Fruit fly (Drosophila melanogaster) whole organism, larva: Measurements from ENCODE around the gene poe.
A peak's percentile ranks its signal among the peaks of the same experiment; 100 is the strongest.

ENCODE experiments used
- noc ChIP-seq: fragments of 200-800 bp; sonication (Bioruptor generic); optimal IDR thresholded peaks from 3 replicates; lab custom pipeline; 2019; ENCODE audit warnings: missing biosample characterization, mild to moderate bottlenecking, missing genetic modification characterization, moderate library complexity

Gene poe

dm6 chr2L:8094058-8094825, 22.8 kb upstream of the poe start:
- TF ChIP-seq noc: no peak

dm6 chr2L:8093182-8093941, 21.9 kb upstream of the poe start:
- TF ChIP-seq noc: no peak

dm6 chr2L:8091908-8092307, 20.5 kb upstream of the poe start:
- TF ChIP-seq noc: no peak

dm6 chr2L:8091429-8091828, 20.0 kb upstream of the poe start:
- TF ChIP-seq noc: no peak

dm6 chr2L:8088025-8088789, 16.8 kb upstream of the poe start:
- TF ChIP-seq noc: peak; percentile 72

DNA sequence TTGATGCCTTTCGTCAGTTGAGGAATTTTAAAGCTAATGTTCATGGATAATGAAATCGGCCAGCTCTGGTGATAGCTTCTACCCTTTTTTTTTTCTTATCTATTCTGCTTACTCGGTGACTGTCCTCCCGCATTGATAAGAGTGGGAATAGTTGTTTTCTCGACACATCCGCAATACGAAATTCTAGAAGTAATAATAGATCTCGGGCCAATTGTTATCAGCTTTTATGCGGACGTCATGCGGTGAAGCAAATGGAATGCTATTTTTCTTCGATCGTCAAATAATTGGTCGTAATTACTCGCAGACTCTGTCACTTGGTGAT, 16.0 kb upstream of the poe start:
- no peak for TF ChIP-seq noc

DNA sequence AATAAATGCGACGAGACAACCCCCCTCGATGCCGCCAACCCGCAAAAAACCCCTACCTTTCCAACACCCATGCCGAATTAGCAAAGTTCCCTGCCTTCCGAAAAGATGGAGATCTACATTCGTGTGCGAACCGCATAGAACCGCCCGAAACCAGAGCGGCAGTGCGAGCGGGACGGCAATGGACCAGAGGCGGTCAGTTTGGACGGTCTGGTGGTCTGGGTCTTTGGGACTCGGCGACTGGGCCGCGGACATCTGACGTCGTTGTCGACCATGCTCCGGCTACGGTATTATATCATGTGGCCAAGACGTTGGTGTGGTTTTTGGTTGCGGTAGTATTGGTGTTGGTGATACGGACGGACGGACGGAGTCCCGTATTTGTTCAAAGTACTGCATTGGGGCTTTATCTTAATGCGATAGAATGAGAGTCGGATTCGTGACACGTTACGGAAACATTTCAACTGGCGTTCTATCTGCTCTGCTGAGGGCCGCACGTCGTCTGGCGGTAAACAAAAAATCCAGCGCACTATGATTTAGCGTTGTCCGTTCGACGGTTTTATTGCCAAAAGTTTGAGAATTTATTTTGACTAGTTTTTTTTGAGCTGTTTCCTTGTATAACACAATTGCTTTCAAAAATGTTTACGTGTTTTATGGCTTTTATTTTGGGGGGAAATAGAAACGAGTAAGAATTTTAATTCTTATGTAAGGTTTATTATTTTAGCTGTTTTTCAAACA, 15.5 kb upstream of the poe start:
- TF ChIP-seq noc: peak; percentile 89

DNA sequence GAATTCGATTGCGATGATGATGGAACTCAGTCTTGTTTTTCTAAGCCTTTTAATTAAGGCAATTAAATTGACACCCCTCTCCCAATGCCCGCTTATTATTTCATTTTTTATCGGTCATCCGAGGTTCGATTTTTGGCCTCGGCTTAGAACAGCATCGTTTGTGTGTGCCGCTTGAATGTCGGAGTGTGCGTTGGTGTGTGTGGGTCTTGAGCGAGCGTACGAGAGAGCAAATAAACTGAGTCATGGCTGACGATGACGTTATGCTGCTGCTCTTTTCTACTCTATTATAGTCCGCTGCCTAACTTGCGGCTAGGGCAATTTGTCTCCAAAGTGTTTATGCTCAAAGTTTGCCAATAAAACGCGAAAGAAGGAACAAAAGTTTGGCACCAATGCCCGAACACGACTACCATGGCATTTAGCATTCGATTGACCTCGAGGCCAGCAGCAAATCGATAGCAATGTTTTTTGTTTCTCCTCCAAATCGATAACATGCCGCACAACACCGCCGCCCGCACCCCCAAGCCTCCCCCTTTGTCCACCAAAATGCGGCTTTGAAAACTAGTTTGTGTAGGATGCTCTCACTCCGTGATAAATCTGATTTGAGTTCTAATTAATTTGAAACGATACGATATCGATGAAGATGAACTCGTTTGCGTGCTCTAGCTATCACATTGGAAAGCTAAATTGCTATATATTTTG, 14.2 kb upstream of the poe start:
- no peak for TF ChIP-seq noc

- no peak for TF ChIP-seq noc
Observed at dm6 chr2L:8084349-8085203, 13.2 kb upstream of the poe start.

DNA sequence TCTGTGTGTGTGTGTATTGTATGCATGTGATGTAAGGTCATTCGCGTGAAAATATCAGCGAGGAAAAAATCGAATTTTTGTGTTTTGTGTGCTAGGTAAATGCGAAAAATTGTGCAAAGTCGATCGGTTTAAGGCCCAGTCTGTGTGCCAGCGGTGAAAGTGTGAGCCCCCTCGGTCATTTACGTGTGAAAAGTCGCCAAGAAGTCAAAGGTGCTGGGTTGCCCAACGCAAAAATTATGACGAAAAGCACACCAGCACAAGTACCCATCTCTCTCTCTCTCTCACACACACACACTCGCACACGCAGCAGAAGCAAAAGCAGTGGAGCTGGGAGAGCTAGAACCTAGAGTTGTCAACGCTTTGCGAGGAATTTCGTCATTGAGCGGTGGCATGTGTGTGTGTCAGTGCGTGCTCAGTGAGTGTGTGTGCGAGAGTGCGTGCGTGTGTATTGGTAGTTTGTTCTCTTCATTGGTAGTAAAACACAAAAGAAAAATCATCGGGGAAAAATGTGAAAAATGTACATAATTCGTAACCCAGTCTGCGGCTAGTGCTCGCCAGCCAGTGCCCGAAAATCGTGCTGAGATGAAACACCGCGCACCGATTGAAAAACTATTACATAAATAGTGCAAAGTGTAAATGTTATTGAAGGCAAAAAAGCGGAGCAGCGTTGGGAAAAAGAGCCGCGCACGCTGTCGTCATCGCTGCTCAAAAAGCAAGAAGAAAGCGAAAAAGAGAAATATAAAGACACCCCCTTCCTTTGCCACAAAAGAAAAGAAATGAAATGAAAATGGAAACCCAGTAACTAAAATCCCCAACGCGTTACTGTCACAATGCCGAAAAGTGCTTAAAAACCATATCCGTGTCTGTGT, 12.2 kb upstream of the poe start:
- TF ChIP-seq noc: peak; percentile 57

DNA sequence CACCGCTTCAGTTG, 11.8 kb upstream of the poe start, which contains the start of gene Bsg:
TSS of gene Bsg (plus strand) at position 8 of the 14 bp plus-strand sequence.
- TF ChIP-seq noc: no peak

dm6 chr2L:8082692-8083412, 11.4 kb upstream of the poe start, which contains the start of gene Mcr:
Gene Mcr, minus strand, starts transcription at chr2L:8082982.
- TF ChIP-seq noc: no peak

dm6 chr2L:8081640-8082485, 10.4 kb upstream of the poe start:
- no peak for TF ChIP-seq noc
